Worm (Caenorhabditis elegans) whole organism, midembryonic: ENCODE data around the gene T05A8.2.

Experiments
- T22C8.4 ChIP-seq: fragments of 200-800 bp; sonication (Bioruptor generic); IDR thresholded peaks from 2 replicates; pipeline ENCODE4 v1.3.6; 2022; ENCODE audit warnings: missing genetic modification characterization, missing compliant biosample characterization
- cog-1 ChIP-seq: sonication (generic microtip); optimal IDR thresholded peaks from 2 replicates; lab custom pipeline; 2016; ENCODE audit warnings: missing genetic modification characterization, missing compliant biosample characterization
- flt-1 ChIP-seq: fragments of 200-800 bp; sonication (Bioruptor generic); IDR thresholded peaks from 2 replicates; pipeline ENCODE4 v1.3.6; 2022; ENCODE audit warnings: missing genetic modification characterization, missing compliant biosample characterization
- klf-2 ChIP-seq: fragments of 200-800 bp; sonication (Bioruptor generic); conservative IDR thresholded peaks from 2 replicates; pipeline ENCODE4 v1.3.6; 2022; ENCODE audit warnings: missing genetic modification reagents, missing genetic modification characterization, missing compliant biosample characterization
- med-1 ChIP-seq: sonication (generic microtip); optimal IDR thresholded peaks from 2 replicates; lab custom pipeline; 2017; ENCODE audit warnings: missing genetic modification characterization, mild to moderate bottlenecking, missing compliant biosample characterization, antibody characterized with exemption, missing genetic modification reagents; ENCODE audit not compliant: insufficient read depth
- ref-1 ChIP-seq: fragments of 200-800 bp; sonication (Bioruptor generic); conservative IDR thresholded peaks from 2 replicates; pipeline ENCODE4 v1.3.6; 2022; ENCODE audit warnings: missing genetic modification reagents, missing genetic modification characterization, missing compliant biosample characterization
- tab-1 ChIP-seq: fragments of 200-800 bp; sonication (Bioruptor generic); IDR thresholded peaks from 2 replicates; pipeline ENCODE4 v1.3.6; 2022; ENCODE audit warnings: missing genetic modification characterization, missing compliant biosample characterization
- ztf-23 ChIP-seq: fragments of 200-800 bp; sonication (Bioruptor generic); IDR thresholded peaks from 2 replicates; pipeline ENCODE4 v1.3.6; 2022; ENCODE audit warnings: missing genetic modification reagents, missing genetic modification characterization, missing compliant biosample characterization
- ztf-29 ChIP-seq: fragments of 200-800 bp; sonication (Bioruptor generic); IDR thresholded peaks from 2 replicates; pipeline ENCODE4 v1.3.6; 2022; ENCODE audit warnings: missing genetic modification reagents, missing genetic modification characterization, missing compliant biosample characterization

- TF ChIP-seq ztf-23 (GFP tag; lab: Robert Waterston, UW) = no peak
- no peak for TF ChIP-seq klf-2 (GFP tag; lab: Robert Waterston, UW)
- no peak for TF ChIP-seq ref-1 (GFP tag; lab: Robert Waterston, UW)
- no peak for TF ChIP-seq cog-1 (tag; lab: Kevin White, UChicago)
- TF ChIP-seq flt-1 = no peak
- no peak for TF ChIP-seq ztf-29 (GFP tag; lab: Robert Waterston, UW)
- no peak for TF ChIP-seq T22C8.4 (GFP tag; lab: Robert Waterston, UW)
- no peak for TF ChIP-seq med-1 (GFP tag; lab: Kevin White, UChicago)
- TF ChIP-seq tab-1 (GFP tag; lab: Robert Waterston, UW) = no peak
These were observed 23.9 kb upstream of the T05A8.2 start for ce11 chrII:2734735-2735134.
